Worm (Caenorhabditis elegans) whole organism, young adult: ENCODE measurements around the gene hmp-1.

Source experiments
- T07F8.4 ChIP-seq: sonication (generic microtip); optimal IDR thresholded peaks from 2 replicates; lab custom pipeline; 2016; ENCODE audit warnings: mild to moderate bottlenecking, missing genetic modification characterization, moderate library complexity, missing compliant biosample characterization
- ama-1 ChIP-seq, 3 experiments: fragments of 150-350 bp in 1 of 3; sonication (generic microtip) in 2 of 3; optimal IDR thresholded peaks; 2 replicates each; lab custom pipeline; 2014 to 2018; ENCODE audit warnings: missing biosample characterization in 2 of 3, missing genetic modification characterization in 2 of 3, missing genetic modification reagents in 2 of 3
- ceh-79 ChIP-seq: sonication (generic microtip); optimal IDR thresholded peaks from 2 replicates; lab custom pipeline; 2017; ENCODE audit warnings: mild to moderate bottlenecking, missing genetic modification characterization, missing compliant biosample characterization
- him-1 ChIP-seq: sonication (generic microtip); optimal IDR thresholded peaks from 2 replicates; lab custom pipeline; 2016; ENCODE audit warnings: missing genotype, missing genetic modification reagents, missing genetic modification characterization, missing compliant biosample characterization
- let-607 ChIP-seq, 2 experiments: fragments of 200-800 bp in 1 of 2; sonication (Bioruptor generic) in 1 of 2; sonication (generic microtip) in 1 of 2; optimal IDR thresholded peaks; 2 replicates each; lab custom pipeline; 2016 to 2018; ENCODE audit warnings: mild to moderate bottlenecking in 2 of 2, missing compliant biosample characterization in 2 of 2, missing genetic modification characterization in 2 of 2, moderate library complexity in 2 of 2, missing genotype in 1 of 2
- lin-26 ChIP-seq: fragments of 200-800 bp; sonication (Bioruptor generic); IDR thresholded peaks from 2 replicates; pipeline ENCODE4 v1.3.6; 2022; ENCODE audit warnings: missing genetic modification reagents, missing genetic modification characterization, missing compliant biosample characterization
- madf-6 ChIP-seq: fragments of 200-800 bp; sonication (Bioruptor generic); IDR thresholded peaks from 2 replicates; pipeline ENCODE4 v1.3.6; 2022; ENCODE audit warnings: missing genetic modification reagents, missing genetic modification characterization, missing compliant biosample characterization
- snpc-1.3 ChIP-seq: sonication (generic microtip); optimal IDR thresholded peaks from 2 replicates; lab custom pipeline; 2017; ENCODE audit warnings: missing genetic modification characterization, mild to moderate bottlenecking, missing compliant biosample characterization, antibody characterized with exemption, moderate library complexity, missing genotype, missing genetic modification reagents; ENCODE audit not compliant: insufficient read depth

DNA sequence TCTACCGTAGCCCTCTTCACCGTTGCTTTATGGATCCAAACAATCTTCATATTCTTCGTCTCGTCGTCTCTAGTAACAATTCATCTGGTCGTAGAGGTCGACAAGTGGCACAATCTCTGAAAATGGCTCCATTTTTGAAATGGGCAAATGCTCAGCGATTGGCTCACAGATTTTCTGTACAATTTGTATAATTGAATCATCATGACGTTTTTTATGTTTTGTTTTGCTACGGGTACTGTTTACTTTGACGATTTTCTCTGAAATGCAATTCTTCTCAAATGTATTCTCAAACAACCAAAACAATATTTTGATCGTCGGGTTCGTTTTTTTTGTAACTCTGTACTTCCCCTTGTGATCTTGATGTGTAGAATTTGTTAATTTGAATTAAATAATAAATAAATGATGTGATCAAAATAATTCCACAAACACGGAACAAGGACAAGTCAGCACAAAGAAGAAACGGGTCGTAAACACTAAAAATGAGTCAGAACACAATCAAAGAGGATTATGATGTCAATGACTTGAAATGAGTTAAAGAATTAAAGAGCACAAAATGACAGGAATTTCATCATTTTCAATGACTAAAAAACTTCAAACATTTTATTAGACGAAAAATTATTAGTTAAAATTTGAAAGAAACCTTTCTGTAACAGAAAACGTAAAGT lies 16.3 kb downstream of the hmp-1 start:
- no peak for TF ChIP-seq madf-6 (GFP tag; lab: Robert Waterston, UW)
- TF ChIP-seq let-607 (tag; optimal IDR thresholded peaks at IDR 0.05; lab: Kevin White, UChicago) = no peak
- TF ChIP-seq lin-26 (GFP tag; lab: Robert Waterston, UW) = no peak
- TF ChIP-seq snpc-1.3 (tag; lab: Kevin White, UChicago) = no peak
- TF ChIP-seq T07F8.4 = no peak
- TF ChIP-seq ama-1 (optimal IDR thresholded peaks at IDR 0.05; lab: Kevin White, UChicago) = no peak
- no peak for TF ChIP-seq ama-1 (GFP tag; optimal IDR thresholded peaks at IDR 0.05; lab: Kevin White, UChicago)
- TF ChIP-seq him-1 (tag; lab: Kevin White, UChicago) = no peak
- TF ChIP-seq ceh-79 (tag; lab: Kevin White, UChicago) = no peak
